Worm (Caenorhabditis elegans) whole organism, L1 larva: ENCODE data around the gene C06E4.3.

Source experiments
- F16B12.6 ChIP-seq: fragments of 150-350 bp; optimal IDR thresholded peaks from 2 replicates; lab custom pipeline; 2014; ENCODE audit warnings: missing biosample characterization, missing genetic modification characterization
- alr-1 ChIP-seq: fragments of 200-800 bp; sonication (Bioruptor generic); optimal IDR thresholded peaks from 2 replicates; lab custom pipeline; 2018; ENCODE audit warnings: borderline replicate concordance, mild to moderate bottlenecking, missing genetic modification characterization, missing compliant biosample characterization
- elt-2 ChIP-seq: sonication (generic microtip); optimal IDR thresholded peaks from 2 replicates; lab custom pipeline; 2016; ENCODE audit warnings: missing genetic modification characterization, mild to moderate bottlenecking, inconsistent platforms, missing compliant biosample characterization, missing genetic modification reagents
- elt-3 ChIP-seq, 6 experiments: fragments of 150-350 bp in 1 of 6; sonication (generic microtip); optimal IDR thresholded peaks; 2 replicates each; lab custom pipeline; 2017 to 2018; ENCODE audit warnings: missing biosample characterization in 6 of 6, missing genetic modification characterization in 6 of 6, inconsistent platforms in 1 of 6
- lin-13 ChIP-seq: fragments of 150-350 bp; optimal IDR thresholded peaks from 2 replicates; lab custom pipeline; 2014; ENCODE audit warnings: missing biosample characterization, missing genetic modification reagents, missing genetic modification characterization
- lin-39 ChIP-seq: fragments of 150-350 bp; optimal IDR thresholded peaks from 2 replicates; lab custom pipeline; 2014; ENCODE audit warnings: missing biosample characterization, missing genetic modification reagents, missing genetic modification characterization
- nhr-237 ChIP-seq: fragments of 150-350 bp; optimal IDR thresholded peaks from 2 replicates; lab custom pipeline; 2014; ENCODE audit warnings: missing biosample characterization, missing genetic modification characterization
- nhr-77 ChIP-seq: fragments of 150-350 bp; optimal IDR thresholded peaks from 2 replicates; lab custom pipeline; 2014; ENCODE audit warnings: missing biosample characterization, missing genetic modification characterization
- pqm-1 ChIP-seq: sonication (generic microtip); optimal IDR thresholded peaks from 3 replicates; lab custom pipeline; 2017; ENCODE audit warnings: missing biosample characterization, missing genetic modification characterization
- snpc-4 ChIP-seq: fragments of 150-350 bp; optimal IDR thresholded peaks from 2 replicates; lab custom pipeline; 2014; ENCODE audit warnings: missing biosample characterization, missing genetic modification characterization
- sptf-1 ChIP-seq: fragments of 150-350 bp; optimal IDR thresholded peaks from 2 replicates; lab custom pipeline; 2014; ENCODE audit warnings: missing biosample characterization, missing genetic modification characterization
- unc-62 ChIP-seq: fragments of 150-350 bp; optimal IDR thresholded peaks from 2 replicates; lab custom pipeline; 2014; ENCODE audit warnings: missing biosample characterization, missing genetic modification reagents, missing genetic modification characterization
- ztf-4 ChIP-seq: fragments of 150-350 bp; optimal IDR thresholded peaks from 2 replicates; lab custom pipeline; 2014; ENCODE audit warnings: missing biosample characterization, missing genetic modification characterization

- no peak for TF ChIP-seq unc-62 (GFP tag; lab: Kevin White, UChicago)
- no peak for TF ChIP-seq elt-3 (tag; optimal IDR thresholded peaks at IDR 0.05; lab: Kevin White, UChicago)
- TF ChIP-seq lin-39 = no peak
- TF ChIP-seq alr-1 = no peak
- no peak for TF ChIP-seq nhr-237 (tag; lab: Kevin White, UChicago)
- no peak for TF ChIP-seq pqm-1 (tag; lab: Kevin White, UChicago)
- TF ChIP-seq nhr-77 (tag; lab: Kevin White, UChicago) = no peak
- no peak for TF ChIP-seq lin-13 (GFP tag; lab: Kevin White, UChicago)
- no peak for TF ChIP-seq ztf-4 (tag; lab: Kevin White, UChicago)
- TF ChIP-seq elt-2 = no peak
- TF ChIP-seq sptf-1 (tag; lab: Kevin White, UChicago) = no peak
- no peak for TF ChIP-seq F16B12.6 (tag; lab: Kevin White, UChicago)
- no peak for TF ChIP-seq snpc-4
These were observed 44.5 kb upstream of the C06E4.3 start for ce11 chrIV:7216210-7216609.
